Fruit fly (Drosophila melanogaster) whole organism, embryonic: ENCODE results near the gene Dlg5.

Experiments
- Asciz ChIP-seq: fragments of 200-800 bp; sonication (Bioruptor generic); optimal IDR thresholded peaks from 2 replicates; lab custom pipeline; 2017; ENCODE audit warnings: missing biosample characterization, mild to moderate bottlenecking, missing genetic modification characterization, missing genetic modification reagents
- B-H2 ChIP-seq: fragments of 200-800 bp; sonication (Bioruptor generic); optimal IDR thresholded peaks from 2 replicates; lab custom pipeline; 2018; ENCODE audit warnings: missing biosample characterization, mild to moderate bottlenecking, missing genetic modification characterization
- CG10209 ChIP-seq: fragments of 200-800 bp; sonication (Bioruptor generic); optimal IDR thresholded peaks from 3 replicates; lab custom pipeline; 2017; ENCODE audit warnings: missing biosample characterization, mild to moderate bottlenecking, missing genetic modification characterization, missing genetic modification reagents
- CG10267 ChIP-seq: fragments of 200-800 bp; sonication (Bioruptor generic); optimal IDR thresholded peaks from 2 replicates; lab custom pipeline; 2018; ENCODE audit warnings: missing biosample characterization, mild to moderate bottlenecking, missing genetic modification characterization, moderate library complexity
- CG12104 ChIP-seq: fragments of 200-800 bp; sonication (Bioruptor generic); optimal IDR thresholded peaks from 3 replicates; lab custom pipeline; 2016; ENCODE audit warnings: missing biosample characterization, missing genetic modification characterization
- CG12219 ChIP-seq: fragments of 200-800 bp; sonication (Bioruptor generic); optimal IDR thresholded peaks from 3 replicates; lab custom pipeline; 2018; ENCODE audit warnings: missing biosample characterization, mild to moderate bottlenecking, missing genetic modification characterization
- CG13624 ChIP-seq: fragments of 200-800 bp; sonication (Bioruptor generic); optimal IDR thresholded peaks from 2 replicates; lab custom pipeline; 2016; ENCODE audit warnings: missing biosample characterization, missing genetic modification characterization
- CG15601 ChIP-seq: fragments of 200-800 bp; sonication (Bioruptor generic); optimal IDR thresholded peaks from 3 replicates; lab custom pipeline; 2019; ENCODE audit warnings: missing biosample characterization, mild to moderate bottlenecking, missing genetic modification characterization, moderate library complexity
- CG16813 ChIP-seq: fragments of 200-800 bp; sonication (Bioruptor generic); IDR thresholded peaks from 3 replicates; pipeline ENCODE4 v1.3.6; 2022; ENCODE audit warnings: missing biosample characterization, missing genetic modification characterization; ENCODE audit not compliant: partially characterized antibody
- CG17359 ChIP-seq: fragments of 200-800 bp; sonication (Bioruptor generic); optimal IDR thresholded peaks from 3 replicates; lab custom pipeline; 2018; ENCODE audit warnings: missing biosample characterization, mild to moderate bottlenecking, missing genetic modification characterization, moderate library complexity
- CG17568 ChIP-seq: fragments of 200-800 bp; sonication (Bioruptor generic); optimal IDR thresholded peaks from 2 replicates; lab custom pipeline; 2018; ENCODE audit warnings: missing biosample characterization, mild to moderate bottlenecking, missing genetic modification characterization, moderate library complexity
- CG2199 ChIP-seq: fragments of 200-800 bp; sonication (Bioruptor generic); IDR thresholded peaks from 3 replicates; pipeline ENCODE4 v1.3.6; 2022; ENCODE audit warnings: missing biosample characterization, missing genetic modification characterization
- CG2712 ChIP-seq: fragments of 200-800 bp; optimal IDR thresholded peaks from 3 replicates; lab custom pipeline; 2019; ENCODE audit warnings: missing biosample characterization, mild to moderate bottlenecking, missing genetic modification characterization, moderate library complexity
- CG3065 ChIP-seq: fragments of 200-800 bp; sonication (Bioruptor generic); optimal IDR thresholded peaks from 2 replicates; lab custom pipeline; 2016; ENCODE audit warnings: missing biosample characterization, missing genetic modification characterization
- CG33213 ChIP-seq: fragments of 200-800 bp; sonication (Bioruptor generic); optimal IDR thresholded peaks from 3 replicates; lab custom pipeline; 2016; ENCODE audit warnings: missing biosample characterization, missing genetic modification characterization
- CG34422 ChIP-seq: fragments of 200-800 bp; sonication (Bioruptor generic); IDR thresholded peaks from 3 replicates; pipeline ENCODE4 v1.3.6; 2022; ENCODE audit warnings: missing biosample characterization, missing genetic modification characterization
- CG4360 ChIP-seq: fragments of 200-800 bp; sonication (Bioruptor generic); IDR thresholded peaks from 2 replicates; pipeline ENCODE4 v1.3.6; 2022; ENCODE audit warnings: missing biosample characterization, missing genetic modification characterization
- CG4424 ChIP-seq: fragments of 200-800 bp; sonication (Bioruptor generic); optimal IDR thresholded peaks from 3 replicates; lab custom pipeline; 2016; ENCODE audit warnings: missing biosample characterization, missing genetic modification characterization
- CG4617 ChIP-seq: fragments of 200-800 bp; sonication (Bioruptor generic); optimal IDR thresholded peaks from 3 replicates; lab custom pipeline; 2016; ENCODE audit warnings: missing biosample characterization, missing genetic modification characterization, borderline replicate concordance
- CG6254 ChIP-seq: fragments of 200-800 bp; sonication (Bioruptor generic); optimal IDR thresholded peaks from 3 replicates; lab custom pipeline; 2017; ENCODE audit warnings: mild to moderate bottlenecking, missing biosample characterization, missing genetic modification reagents, missing genetic modification characterization
- CG6272 ChIP-seq: fragments of 200-800 bp; sonication (Bioruptor generic); IDR thresholded peaks from 2 replicates; pipeline ENCODE4 v1.3.6; 2022; ENCODE audit warnings: missing biosample characterization, missing genetic modification characterization
- CG6654 ChIP-seq: fragments of 200-800 bp; sonication (Bioruptor generic); optimal IDR thresholded peaks from 2 replicates; lab custom pipeline; 2017; ENCODE audit warnings: missing biosample characterization, mild to moderate bottlenecking, missing genetic modification characterization
- CG6791 ChIP-seq: fragments of 200-800 bp; sonication (Bioruptor generic); IDR thresholded peaks from 3 replicates; pipeline ENCODE4 v1.3.6; 2022; ENCODE audit warnings: missing biosample characterization, missing genetic modification characterization; ENCODE audit not compliant: partially characterized antibody
- CG6854 ChIP-seq: fragments of 200-800 bp; sonication (Bioruptor generic); optimal IDR thresholded peaks from 3 replicates; lab custom pipeline; 2017; ENCODE audit warnings: missing biosample characterization, mild to moderate bottlenecking, missing genetic modification characterization
- CG8290 ChIP-seq, 3 experiments: fragments of 200-800 bp; sonication (Bioruptor generic); optimal IDR thresholded peaks; 2 replicates each; lab custom pipeline; 2016 to 2019; ENCODE audit warnings: missing biosample characterization in 3 of 3, missing genetic modification characterization in 3 of 3, mild to moderate bottlenecking in 2 of 3, moderate library complexity in 1 of 3
- CTCF ChIP-seq: fragments of 200-800 bp; sonication (Bioruptor generic); optimal IDR thresholded peaks from 2 replicates; lab custom pipeline; 2017; ENCODE audit warnings: missing biosample characterization, mild to moderate bottlenecking, missing genetic modification characterization, moderate library complexity
- Lhr ChIP-seq: fragments of 200-800 bp; sonication (Bioruptor generic); optimal IDR thresholded peaks from 3 replicates; lab custom pipeline; 2017; ENCODE audit warnings: mild to moderate bottlenecking, missing biosample characterization, missing genetic modification reagents, missing genetic modification characterization
- Med ChIP-seq: fragments of 200-800 bp; sonication (Bioruptor generic); peaks from one replicate; lab custom pipeline; 2016; ENCODE audit warnings: missing biosample characterization, missing genetic modification characterization, mild to moderate bottlenecking, inconsistent platforms, moderate library complexity
- Mrtf ChIP-seq: fragments of 200-800 bp; sonication (Bioruptor generic); IDR thresholded peaks from 3 replicates; pipeline ENCODE4 v1.3.6; 2022; ENCODE audit warnings: missing biosample characterization, missing genetic modification characterization
- Neu2 ChIP-seq: fragments of 200-800 bp; sonication (Bioruptor generic); optimal IDR thresholded peaks from 3 replicates; lab custom pipeline; 2016; ENCODE audit warnings: missing biosample characterization, missing genetic modification characterization, borderline replicate concordance
- abd-A ChIP-seq: fragments of 200-800 bp; sonication (Bioruptor generic); optimal IDR thresholded peaks from 3 replicates; lab custom pipeline; 2019; ENCODE audit warnings: missing biosample characterization, mild to moderate bottlenecking, missing genetic modification characterization, moderate library complexity
- amos ChIP-seq: fragments of 200-800 bp; sonication (Bioruptor generic); IDR thresholded peaks from 2 replicates; pipeline ENCODE4 v1.3.6; 2022; ENCODE audit warnings: missing biosample characterization, missing genetic modification characterization; ENCODE audit not compliant: partially characterized antibody
- ase ChIP-seq: fragments of 200-800 bp; sonication (Bioruptor generic); IDR thresholded peaks from 3 replicates; pipeline ENCODE4 v1.3.6; 2022; ENCODE audit warnings: missing biosample characterization, missing genetic modification characterization
- bbx ChIP-seq: fragments of 200-800 bp; sonication (Bioruptor generic); IDR thresholded peaks from 2 replicates; pipeline ENCODE4 v1.3.6; 2022; ENCODE audit warnings: missing biosample characterization, missing genetic modification characterization; ENCODE audit not compliant: partially characterized antibody
- bigmax ChIP-seq: fragments of 200-800 bp; sonication (Bioruptor generic); optimal IDR thresholded peaks from 2 replicates; lab custom pipeline; 2018; ENCODE audit warnings: missing biosample characterization, mild to moderate bottlenecking, missing genetic modification characterization
- chinmo ChIP-seq: fragments of 200-800 bp; sonication (Bioruptor generic); IDR thresholded peaks from 4 replicates; pipeline ENCODE4 v1.3.6; 2022; ENCODE audit warnings: missing biosample characterization, missing genetic modification characterization; ENCODE audit not compliant: partially characterized antibody
- ci ChIP-seq: fragments of 200-800 bp; sonication (Bioruptor generic); IDR thresholded peaks from 3 replicates; pipeline ENCODE4 v1.3.6; 2022; ENCODE audit warnings: missing biosample characterization, missing genetic modification characterization
- fd64A ChIP-seq: fragments of 200-800 bp; sonication (Bioruptor generic); optimal IDR thresholded peaks from 3 replicates; lab custom pipeline; 2018; ENCODE audit warnings: missing biosample characterization, mild to moderate bottlenecking, missing genetic modification characterization
- knrl ChIP-seq: fragments of 200-800 bp; sonication (Bioruptor generic); IDR thresholded peaks from 3 replicates; pipeline ENCODE4 v1.3.6; 2022; ENCODE audit warnings: missing biosample characterization, missing genetic modification characterization; ENCODE audit not compliant: partially characterized antibody
- nau ChIP-seq: fragments of 200-800 bp; sonication (Bioruptor generic); optimal IDR thresholded peaks from 3 replicates; lab custom pipeline; 2017; ENCODE audit warnings: missing biosample characterization, mild to moderate bottlenecking, missing genetic modification characterization, missing genetic modification reagents
- pfk ChIP-seq: fragments of 200-800 bp; sonication (Bioruptor generic); optimal IDR thresholded peaks from 2 replicates; lab custom pipeline; 2018; ENCODE audit warnings: missing biosample characterization, mild to moderate bottlenecking, missing genetic modification characterization, moderate library complexity
- pnt ChIP-seq: fragments of 200-800 bp; sonication (Bioruptor generic); optimal IDR thresholded peaks from 3 replicates; lab custom pipeline; 2016; ENCODE audit warnings: missing biosample characterization, missing genetic modification characterization
- pzg ChIP-seq: fragments of 200-800 bp; sonication (Bioruptor generic); optimal IDR thresholded peaks from 3 replicates; lab custom pipeline; 2018; ENCODE audit warnings: missing biosample characterization, mild to moderate bottlenecking, missing genetic modification characterization, moderate library complexity
- ro ChIP-seq: fragments of 200-800 bp; sonication (Bioruptor generic); IDR thresholded peaks from 2 replicates; pipeline ENCODE4 v1.3.6; 2022; ENCODE audit warnings: missing biosample characterization, missing genetic modification characterization
- salm ChIP-seq: fragments of 200-800 bp; sonication (Bioruptor generic); optimal IDR thresholded peaks from 2 replicates; lab custom pipeline; 2018; ENCODE audit warnings: missing biosample characterization, mild to moderate bottlenecking, missing genetic modification characterization
- sd ChIP-seq: fragments of 200-800 bp; sonication (Bioruptor generic); optimal IDR thresholded peaks from 3 replicates; lab custom pipeline; 2018; ENCODE audit warnings: missing biosample characterization, mild to moderate bottlenecking, missing genetic modification characterization, moderate library complexity
- sisA ChIP-seq: fragments of 200-800 bp; sonication (Bioruptor generic); IDR thresholded peaks from 2 replicates; pipeline ENCODE4 v1.3.6; 2022; ENCODE audit warnings: missing biosample characterization, missing genetic modification characterization
- sob ChIP-seq: fragments of 200-800 bp; sonication (Bioruptor generic); IDR thresholded peaks from 2 replicates; pipeline ENCODE4 v1.3.6; 2022; ENCODE audit warnings: missing biosample characterization, missing genetic modification characterization
- sr ChIP-seq: fragments of 200-800 bp; sonication (Bioruptor generic); IDR thresholded peaks from 3 replicates; pipeline ENCODE4 v1.3.6; 2022; ENCODE audit warnings: missing biosample characterization, missing genetic modification characterization
- tio ChIP-seq: fragments of 200-800 bp; sonication (Bioruptor generic); optimal IDR thresholded peaks from 2 replicates; lab custom pipeline; 2017; ENCODE audit warnings: missing biosample characterization, missing genetic modification characterization, inconsistent platforms

Dlg5 gene

dm6 chr2L:11498839-11499238 is 18.0 kb downstream of the Dlg5 start, which contains the start of gene Cog8 (continued):
- 0 out of 2 replicates have a peak, but pooled peaks have one; percentile 18 for TF ChIP-seq CG6272 (GFP tag; lab: Robert Waterston, UW)
- TF ChIP-seq B-H2 (GFP tag; lab: Kevin White, UChicago) = no peak
- no peak for TF ChIP-seq pfk (GFP tag; lab: Kevin White, UChicago)
- TF ChIP-seq CG8290 (GFP tag; optimal IDR thresholded peaks at IDR 0.05; lab: Kevin White, UChicago) = no peak
- TF ChIP-seq CG8290 (tag; optimal IDR thresholded peaks at IDR 0.05; lab: Kevin White, UChicago) = no peak
- no peak for TF ChIP-seq sob (GFP tag; lab: Robert Waterston, UW)
- TF ChIP-seq CG17568 (GFP tag; lab: Kevin White, UChicago) = no peak
- TF ChIP-seq ci (GFP tag; lab: Robert Waterston, UW) = no peak
- TF ChIP-seq CG2199 (GFP tag; lab: Robert Waterston, UW) = no peak
- peak; percentile 33 for TF ChIP-seq CG33213 (GFP tag; lab: Kevin White, UChicago)
- TF ChIP-seq CG16813 (GFP tag; lab: Robert Waterston, UW) = 0 out of 3 replicates have a peak, but pooled peaks have one; percentile 30
- no peak for TF ChIP-seq ase (GFP tag; lab: Robert Waterston, UW)
- no peak for TF ChIP-seq Mrtf (GFP tag; lab: Robert Waterston, UW)
- TF ChIP-seq tio (GFP tag; lab: Kevin White, UChicago) = peak; percentile 48
- peak; percentile 91 for TF ChIP-seq Med (GFP tag; lab: Kevin White, UChicago)
- peak; percentile 68 for TF ChIP-seq Lhr
- TF ChIP-seq fd64A (GFP tag; lab: Kevin White, UChicago) = no peak
- TF ChIP-seq CG34422 (GFP tag; lab: Robert Waterston, UW) = no peak
- no peak for TF ChIP-seq CG6854 (GFP tag; lab: Kevin White, UChicago)
- TF ChIP-seq bigmax (GFP tag; lab: Kevin White, UChicago) = no peak
- no peak for TF ChIP-seq CG4360
- no peak for TF ChIP-seq CG12219 (GFP tag; lab: Kevin White, UChicago)
- no peak for TF ChIP-seq Asciz (GFP tag; lab: Kevin White, UChicago)
- no peak for TF ChIP-seq CG12104
- no peak for TF ChIP-seq ro (GFP tag; lab: Robert Waterston, UW)
- TF ChIP-seq sr (GFP tag; lab: Robert Waterston, UW) = no peak
- peak; percentile 39 for TF ChIP-seq CG15601 (tag; lab: Kevin White, UChicago)
- TF ChIP-seq CG13624 (GFP tag; lab: Kevin White, UChicago) = peak; percentile 2
- TF ChIP-seq sd (tag; lab: Kevin White, UChicago) = peak; percentile 38
- TF ChIP-seq CG10209 (GFP tag; lab: Kevin White, UChicago) = peak; percentile 10
- TF ChIP-seq CG2712 (tag; lab: Kevin White, UChicago) = peak; percentile 57
- peak; percentile 34 for TF ChIP-seq pnt (GFP tag; lab: Kevin White, UChicago)
- TF ChIP-seq CG17359 (tag; lab: Kevin White, UChicago) = no peak
- no peak for TF ChIP-seq bbx (GFP tag; lab: Robert Waterston, UW)
- peak; percentile 40 for TF ChIP-seq sisA (GFP tag; lab: Robert Waterston, UW)
- TF ChIP-seq nau (GFP tag; lab: Kevin White, UChicago) = no peak
- peak; percentile 24 for TF ChIP-seq CG3065 (GFP tag; lab: Kevin White, UChicago)
- TF ChIP-seq CG10267 (tag; lab: Kevin White, UChicago) = peak; percentile 95
- TF ChIP-seq CG4617 (GFP tag; lab: Kevin White, UChicago) = peak; percentile 72
- TF ChIP-seq CG6254 (GFP tag; lab: Kevin White, UChicago) = no peak
- no peak for TF ChIP-seq CTCF
- TF ChIP-seq CG6654 (GFP tag; lab: Kevin White, UChicago) = no peak
- TF ChIP-seq knrl (GFP tag; lab: Robert Waterston, UW) = no peak
- no peak for TF ChIP-seq Neu2
- no peak for TF ChIP-seq abd-A
- TF ChIP-seq salm (tag; lab: Kevin White, UChicago) = no peak
- TF ChIP-seq CG4424 (GFP tag; lab: Kevin White, UChicago) = peak; percentile 30
- no peak; the same call in 1 of the 2 replicates for TF ChIP-seq amos (GFP tag; lab: Robert Waterston, UW)
- TF ChIP-seq chinmo = no peak
- TF ChIP-seq CG6791 (GFP tag; lab: Robert Waterston, UW) = no peak
- TF ChIP-seq pzg (GFP tag; lab: Kevin White, UChicago) = peak; percentile 50
